Fruit fly (Drosophila melanogaster) whole organism, embryonic: ENCODE data around the gene Tnpo-SR.

Experiments used
- Ada2b ChIP-seq: fragments of 200-800 bp; sonication (Bioruptor generic); IDR thresholded peaks from 2 replicates; pipeline ENCODE4 v1.3.6; 2022; ENCODE audit warnings: missing biosample characterization, missing genetic modification characterization
- Bteb2 ChIP-seq: fragments of 200-800 bp; sonication (Bioruptor generic); optimal IDR thresholded peaks from 2 replicates; lab custom pipeline; 2016; ENCODE audit warnings: missing biosample characterization, missing genetic modification characterization
- CG1024 ChIP-seq: fragments of 200-800 bp; sonication (Bioruptor generic); IDR thresholded peaks from 2 replicates; pipeline ENCODE4 v1.3.6; 2022; ENCODE audit warnings: missing biosample characterization, missing genetic modification characterization
- CG10366 ChIP-seq: fragments of 200-800 bp; sonication (Bioruptor generic); IDR thresholded peaks from 2 replicates; pipeline ENCODE4 v1.3.6; 2022; ENCODE audit warnings: missing biosample characterization, missing genetic modification characterization
- CG10654 ChIP-seq: fragments of 200-800 bp; sonication (Bioruptor generic); optimal IDR thresholded peaks from 2 replicates; lab custom pipeline; 2016; ENCODE audit warnings: missing biosample characterization, missing genetic modification characterization
- CG12219 ChIP-seq: fragments of 200-800 bp; sonication (Bioruptor generic); optimal IDR thresholded peaks from 3 replicates; lab custom pipeline; 2018; ENCODE audit warnings: missing biosample characterization, mild to moderate bottlenecking, missing genetic modification characterization
- CG13296 ChIP-seq: fragments of 200-800 bp; sonication (Bioruptor generic); optimal IDR thresholded peaks from 3 replicates; lab custom pipeline; 2018; ENCODE audit warnings: missing biosample characterization, mild to moderate bottlenecking, missing genetic modification characterization
- CG14667 ChIP-seq: fragments of 200-800 bp; sonication (Bioruptor generic); IDR thresholded peaks from 2 replicates; pipeline ENCODE4 v1.3.6; 2022; ENCODE audit warnings: missing biosample characterization, missing genetic modification characterization
- CG15011 ChIP-seq: fragments of 200-800 bp; sonication (Bioruptor generic); optimal IDR thresholded peaks from 3 replicates; lab custom pipeline; 2018; ENCODE audit warnings: missing biosample characterization, mild to moderate bottlenecking, missing genetic modification characterization
- CG1529 ChIP-seq: fragments of 200-800 bp; sonication (Bioruptor generic); optimal IDR thresholded peaks from 3 replicates; lab custom pipeline; 2018; ENCODE audit warnings: missing biosample characterization, missing genetic modification characterization
- CG1647 ChIP-seq: fragments of 200-800 bp; sonication (Bioruptor generic); optimal IDR thresholded peaks from 3 replicates; lab custom pipeline; 2016; ENCODE audit warnings: missing biosample characterization, missing genetic modification characterization
- CG17802 ChIP-seq: fragments of 200-800 bp; sonication (Bioruptor generic); optimal IDR thresholded peaks from 2 replicates; lab custom pipeline; 2018; ENCODE audit warnings: missing biosample characterization, mild to moderate bottlenecking, missing genetic modification characterization, moderate library complexity
- CG18262 ChIP-seq: fragments of 200-800 bp; optimal IDR thresholded peaks from 3 replicates; lab custom pipeline; 2019; ENCODE audit warnings: missing biosample characterization, mild to moderate bottlenecking, missing genetic modification characterization, moderate library complexity
- CG2889 ChIP-seq: fragments of 200-800 bp; sonication (Bioruptor generic); IDR thresholded peaks from 3 replicates; pipeline ENCODE4 v1.3.6; 2022; ENCODE audit warnings: missing biosample characterization, missing genetic modification characterization
- CG3065 ChIP-seq: fragments of 200-800 bp; sonication (Bioruptor generic); optimal IDR thresholded peaks from 2 replicates; lab custom pipeline; 2016; ENCODE audit warnings: missing biosample characterization, missing genetic modification characterization
- CG3995 ChIP-seq: fragments of 200-800 bp; sonication (Bioruptor generic); optimal IDR thresholded peaks from 3 replicates; lab custom pipeline; 2016; ENCODE audit warnings: missing biosample characterization, missing genetic modification characterization
- CG5180 ChIP-seq: fragments of 200-800 bp; sonication (Bioruptor generic); optimal IDR thresholded peaks from 3 replicates; lab custom pipeline; 2017; ENCODE audit warnings: missing biosample characterization, missing genetic modification characterization, mild to moderate bottlenecking, moderate library complexity, missing genetic modification reagents
- CG6813 ChIP-seq: fragments of 200-800 bp; sonication (Bioruptor generic); optimal IDR thresholded peaks from 2 replicates; lab custom pipeline; 2017; ENCODE audit warnings: missing biosample characterization, missing genetic modification characterization, mild to moderate bottlenecking, moderate library complexity, missing genetic modification reagents
- CG7372 ChIP-seq: fragments of 200-800 bp; sonication (Bioruptor generic); IDR thresholded peaks from 2 replicates; pipeline ENCODE4 v1.3.6; 2022; ENCODE audit warnings: missing biosample characterization, missing genetic modification characterization
- CG7928 ChIP-seq: fragments of 200-800 bp; sonication (Bioruptor generic); optimal IDR thresholded peaks from 2 replicates; lab custom pipeline; 2017; ENCODE audit warnings: missing biosample characterization, mild to moderate bottlenecking, missing genetic modification characterization
- CG8924 ChIP-seq: fragments of 200-800 bp; optimal IDR thresholded peaks from 3 replicates; lab custom pipeline; 2019; ENCODE audit warnings: missing biosample characterization, mild to moderate bottlenecking, missing genetic modification characterization, moderate library complexity
- CG8944 ChIP-seq: fragments of 200-800 bp; sonication (Bioruptor generic); optimal IDR thresholded peaks from 3 replicates; lab custom pipeline; 2016; ENCODE audit warnings: missing biosample characterization, missing genetic modification characterization
- CG9437 ChIP-seq: fragments of 200-800 bp; sonication (Bioruptor generic); optimal IDR thresholded peaks from 2 replicates; lab custom pipeline; 2018; ENCODE audit warnings: missing biosample characterization, mild to moderate bottlenecking, missing genetic modification characterization
- E2f2 ChIP-seq: fragments of 200-800 bp; sonication (Bioruptor generic); IDR thresholded peaks from 2 replicates; pipeline ENCODE4 v1.3.6; 2022; ENCODE audit warnings: missing biosample characterization, missing genetic modification characterization
- H15 ChIP-seq: fragments of 200-800 bp; sonication (Bioruptor generic); IDR thresholded peaks from 3 replicates; pipeline ENCODE4 v1.3.6; 2022; ENCODE audit warnings: missing biosample characterization, missing genetic modification characterization
- HLH54F ChIP-seq: fragments of 200-800 bp; sonication (Bioruptor generic); optimal IDR thresholded peaks from 3 replicates; lab custom pipeline; 2016; ENCODE audit warnings: missing biosample characterization, missing genetic modification characterization
- Hr39 ChIP-seq: fragments of >200 bp; optimal IDR thresholded peaks from 2 replicates; lab custom pipeline; 2017
- Hr78 ChIP-seq, 2 experiments: fragments of 200-800 bp in 1 of 2; fragments of >200 bp in 1 of 2; sonication (Bioruptor generic) in 1 of 2; optimal IDR thresholded peaks; 2 replicates each; lab custom pipeline; 2017 to 2019; ENCODE audit warnings: missing biosample characterization in 2 of 2, missing genetic modification characterization in 2 of 2, mild to moderate bottlenecking in 1 of 2, moderate library complexity in 1 of 2
- Lhr ChIP-seq: fragments of 200-800 bp; sonication (Bioruptor generic); optimal IDR thresholded peaks from 3 replicates; lab custom pipeline; 2017; ENCODE audit warnings: mild to moderate bottlenecking, missing biosample characterization, missing genetic modification reagents, missing genetic modification characterization
- Med ChIP-seq: fragments of 200-800 bp; sonication (Bioruptor generic); peaks from one replicate; lab custom pipeline; 2016; ENCODE audit warnings: missing biosample characterization, missing genetic modification characterization, mild to moderate bottlenecking, inconsistent platforms, moderate library complexity
- NC2α ChIP-seq: fragments of 200-800 bp; sonication (Bioruptor generic); optimal IDR thresholded peaks from 2 replicates; lab custom pipeline; 2016; ENCODE audit warnings: missing biosample characterization, missing genetic modification characterization
- NK7.1 ChIP-seq: fragments of 200-800 bp; sonication (Bioruptor generic); optimal IDR thresholded peaks from 3 replicates; lab custom pipeline; 2016; ENCODE audit warnings: missing biosample characterization, missing genetic modification characterization
- Ptx1 ChIP-seq: fragments of 200-800 bp; sonication (Bioruptor generic); IDR thresholded peaks from 2 replicates; pipeline ENCODE4 v1.3.6; 2022; ENCODE audit warnings: missing biosample characterization, missing genetic modification characterization
- Scr ChIP-seq: fragments of 200-800 bp; sonication (Bioruptor generic); IDR thresholded peaks from 2 replicates; pipeline ENCODE4 v1.3.6; 2022; ENCODE audit warnings: missing biosample characterization, missing genetic modification characterization; ENCODE audit not compliant: partially characterized antibody
- Sox100B ChIP-seq: fragments of 200-800 bp; sonication (Bioruptor generic); optimal IDR thresholded peaks from 3 replicates; lab custom pipeline; 2018; ENCODE audit warnings: missing biosample characterization, mild to moderate bottlenecking, missing genetic modification characterization
- da ChIP-seq: fragments of 200-800 bp; sonication (Bioruptor generic); optimal IDR thresholded peaks from 2 replicates; lab custom pipeline; 2016; ENCODE audit warnings: missing biosample characterization, missing genetic modification characterization
- ftz-f1 ChIP-seq: fragments of 200-800 bp; sonication (Bioruptor generic); optimal IDR thresholded peaks from 2 replicates; lab custom pipeline; 2016; ENCODE audit warnings: missing biosample characterization, missing genetic modification characterization
- fu2 ChIP-seq: fragments of 200-800 bp; sonication (Bioruptor generic); optimal IDR thresholded peaks from 2 replicates; lab custom pipeline; 2016; ENCODE audit warnings: missing biosample characterization, missing genetic modification characterization
- gcm2 ChIP-seq: fragments of 200-800 bp; sonication (Bioruptor generic); optimal IDR thresholded peaks from 2 replicates; lab custom pipeline; 2016; ENCODE audit warnings: missing biosample characterization, missing genetic modification characterization
- gfzf ChIP-seq: fragments of 200-800 bp; sonication (Bioruptor generic); optimal IDR thresholded peaks from 2 replicates; lab custom pipeline; 2016; ENCODE audit warnings: missing biosample characterization, mild to moderate bottlenecking, missing genetic modification characterization, moderate library complexity
- insv ChIP-seq, 2 experiments: fragments of 200-800 bp; sonication (Bioruptor generic); optimal IDR thresholded peaks; 3 replicates each; lab custom pipeline; 2016 to 2018; ENCODE audit warnings: missing biosample characterization in 2 of 2, missing genetic modification characterization in 2 of 2
- klu ChIP-seq: fragments of 200-800 bp; sonication (Bioruptor generic); IDR thresholded peaks from 2 replicates; pipeline ENCODE4 v1.3.6; 2022; ENCODE audit warnings: missing biosample characterization, missing genetic modification characterization
- nmo ChIP-seq: fragments of 200-800 bp; sonication (Bioruptor generic); optimal IDR thresholded peaks from 2 replicates; lab custom pipeline; 2018; ENCODE audit warnings: missing biosample characterization, mild to moderate bottlenecking, missing genetic modification characterization, moderate library complexity
- org-1 ChIP-seq: fragments of 200-800 bp; sonication (Bioruptor generic); optimal IDR thresholded peaks from 2 replicates; lab custom pipeline; 2017; ENCODE audit warnings: missing biosample characterization, missing genetic modification characterization
- p53 ChIP-seq: fragments of 200-800 bp; sonication (Bioruptor generic); optimal IDR thresholded peaks from 2 replicates; lab custom pipeline; 2016; ENCODE audit warnings: missing biosample characterization, missing genetic modification characterization
- pita ChIP-seq: fragments of 200-800 bp; sonication (Bioruptor generic); optimal IDR thresholded peaks from 2 replicates; lab custom pipeline; 2017; ENCODE audit warnings: missing biosample characterization, mild to moderate bottlenecking, missing genetic modification characterization
- seq ChIP-seq: fragments of 200-800 bp; sonication (Bioruptor generic); IDR thresholded peaks from 2 replicates; pipeline ENCODE4 v1.3.6; 2022; ENCODE audit warnings: missing biosample characterization, missing genetic modification characterization
- tgo ChIP-seq: fragments of 200-800 bp; sonication (Bioruptor generic); IDR thresholded peaks from 3 replicates; pipeline ENCODE4 v1.3.6; 2022; ENCODE audit warnings: missing biosample characterization, missing genetic modification characterization
- tll ChIP-seq, 2 experiments: fragments of 200-800 bp in 1 of 2; fragments of >200 bp in 1 of 2; sonication (Bioruptor generic) in 1 of 2; optimal IDR thresholded peaks; 2 replicates each; lab custom pipeline; 2017 to 2019; ENCODE audit warnings: missing biosample characterization in 2 of 2, missing genetic modification characterization in 2 of 2, mild to moderate bottlenecking in 1 of 2, moderate library complexity in 1 of 2
- zfh2 ChIP-seq: fragments of 200-800 bp; sonication (Bioruptor generic); optimal IDR thresholded peaks from 2 replicates; lab custom pipeline; 2016; ENCODE audit warnings: missing biosample characterization, missing genetic modification characterization

Tnpo-SR gene

DNA sequence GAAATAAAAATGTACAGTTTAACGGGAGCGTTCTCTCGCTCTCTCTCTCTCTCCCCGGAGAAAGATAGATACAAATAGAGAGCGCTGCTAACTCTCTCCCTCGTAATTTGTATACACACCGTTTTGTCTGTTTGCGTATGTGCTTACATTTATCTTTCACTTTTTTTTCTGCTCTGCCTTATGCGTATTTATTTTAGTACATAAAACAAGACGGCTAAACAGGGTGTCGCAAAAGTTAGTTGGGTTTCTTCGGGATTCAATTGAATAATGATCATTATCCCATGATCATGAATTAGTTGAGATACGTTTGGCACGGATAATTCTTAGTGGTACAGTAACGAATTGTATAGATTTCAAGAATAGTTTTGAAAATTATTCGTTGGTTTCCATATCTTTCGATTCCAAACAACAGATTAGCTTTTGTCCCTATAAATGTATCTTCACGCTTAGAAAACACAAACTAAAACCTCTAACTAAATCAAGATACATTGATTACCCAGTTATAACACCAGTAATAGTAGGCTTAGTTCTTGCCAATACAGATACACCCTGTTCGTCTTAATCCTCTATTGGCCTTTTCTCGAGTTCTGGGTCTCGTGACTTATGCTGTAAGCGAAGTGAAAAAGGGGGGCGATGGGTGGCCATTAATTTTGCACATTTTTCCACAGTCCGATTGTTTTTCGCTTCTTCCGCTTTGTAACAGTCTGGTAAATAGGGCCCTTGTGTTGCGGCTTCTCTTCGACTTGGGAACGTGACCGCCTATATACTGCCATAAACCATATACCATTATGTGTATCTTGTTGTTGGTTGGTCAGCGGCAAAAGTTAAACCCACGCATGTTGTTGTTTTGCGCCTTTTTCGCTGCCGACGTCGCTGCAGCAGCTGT lies 5.0 kb upstream of the Tnpo-SR start (continued):
- peak; percentile 88 for TF ChIP-seq CG8924 (tag; lab: Kevin White, UChicago)
- peak; percentile 85 for TF ChIP-seq CG1529 (GFP tag; lab: Kevin White, UChicago)
- TF ChIP-seq Ada2b, result no peak
- peak; percentile 58 for TF ChIP-seq CG1647 (GFP tag; lab: Kevin White, UChicago)
- TF ChIP-seq klu (GFP tag; lab: Robert Waterston, UW), result no peak
- peak; percentile 91 for TF ChIP-seq Sox100B (GFP tag; lab: Kevin White, UChicago)
- TF ChIP-seq NK7.1 (GFP tag; lab: Kevin White, UChicago), result peak; percentile 84
- no peak for TF ChIP-seq H15
- TF ChIP-seq seq, result no peak
- TF ChIP-seq Hr78 (GFP tag; optimal IDR thresholded peaks at IDR 0.05; lab: Kevin White, UChicago), result peak in 1 of 2 experiments; percentile 44
- TF ChIP-seq CG17802 (tag; lab: Kevin White, UChicago), result no peak
- no peak for TF ChIP-seq Ptx1 (GFP tag; lab: Robert Waterston, UW)
- TF ChIP-seq tgo, result no peak
- TF ChIP-seq CG13296, result peak; percentile 86
- peak; percentile 49 for TF ChIP-seq Lhr (GFP tag; lab: Kevin White, UChicago)
- TF ChIP-seq NC2α (GFP tag; lab: Kevin White, UChicago), result peak; percentile 65
- no peak for TF ChIP-seq pita (GFP tag; lab: Kevin White, UChicago)
- peak; percentile 80 for TF ChIP-seq zfh2 (GFP tag; lab: Kevin White, UChicago)
- peak; percentile 68 for TF ChIP-seq CG7928 (GFP tag; lab: Kevin White, UChicago)
- peak; percentile 66 for TF ChIP-seq Bteb2 (GFP tag; lab: Kevin White, UChicago)
- peak; percentile 72 for TF ChIP-seq da (GFP tag; lab: Kevin White, UChicago)
- peak; percentile 49 for TF ChIP-seq CG8944
- TF ChIP-seq CG6813 (GFP tag; lab: Kevin White, UChicago), result peak; percentile 79
- TF ChIP-seq Scr (GFP tag; lab: Robert Waterston, UW), result no peak
- TF ChIP-seq HLH54F (GFP tag; lab: Kevin White, UChicago), result peak; percentile 76
- TF ChIP-seq CG3065 (GFP tag; lab: Kevin White, UChicago), result no peak
- TF ChIP-seq org-1 (GFP tag; lab: Kevin White, UChicago), result peak; percentile 85
- no peak for TF ChIP-seq CG14667
- peak; percentile 54 for TF ChIP-seq p53 (GFP tag; lab: Kevin White, UChicago)
- TF ChIP-seq gcm2 (GFP tag; lab: Kevin White, UChicago), result peak; percentile 1
- TF ChIP-seq CG1024 (GFP tag; lab: Robert Waterston, UW), result no peak
- TF ChIP-seq CG2889 (GFP tag; lab: Robert Waterston, UW), result no peak
- TF ChIP-seq E2f2 (GFP tag; lab: Robert Waterston, UW), result no peak
- peak; percentile 94 for TF ChIP-seq Med (GFP tag; lab: Kevin White, UChicago)
- TF ChIP-seq nmo (GFP tag; lab: Kevin White, UChicago), result peak; percentile 77
- peak; percentile 57 for TF ChIP-seq CG10654
- TF ChIP-seq CG7372, result no peak
- peak; percentile 83 for TF ChIP-seq CG9437
- peak; percentile 81 for TF ChIP-seq CG5180 (GFP tag; lab: Kevin White, UChicago)
- no peak for TF ChIP-seq CG10366 (GFP tag; lab: Robert Waterston, UW)
- TF ChIP-seq CG15011 (GFP tag; lab: Kevin White, UChicago), result peak; percentile 83
- peak; percentile 42 for TF ChIP-seq CG3995 (GFP tag; lab: Kevin White, UChicago)
- peak; percentile 79 for TF ChIP-seq CG12219
- no peak for TF ChIP-seq gfzf (GFP tag; lab: Kevin White, UChicago)
- peak in 1 of 2 experiments; percentile 18 for TF ChIP-seq insv (GFP tag; optimal IDR thresholded peaks at IDR 0.05; lab: Kevin White, UChicago)
- peak in 1 of 2 experiments; percentile 67 for TF ChIP-seq tll (GFP tag; optimal IDR thresholded peaks at IDR 0.05; lab: Kevin White, UChicago)
- TF ChIP-seq ftz-f1 (GFP tag; lab: Kevin White, UChicago), result no peak
- TF ChIP-seq Hr39 (lab: Kevin White, UChicago), result no peak
- peak; percentile 64 for TF ChIP-seq fu2 (GFP tag; lab: Kevin White, UChicago)
- TF ChIP-seq CG18262 (tag; lab: Kevin White, UChicago), result peak; percentile 89
